Worm (Caenorhabditis elegans) whole organism, early embryonic: ENCODE results near the gene C56G2.22.

ENCODE experiments used
- ama-1 ChIP-seq: fragments of 150-350 bp; optimal IDR thresholded peaks from 2 replicates; lab custom pipeline; 2014
- ceh-13 ChIP-seq: fragments of 200-800 bp; sonication (Bioruptor generic); optimal IDR thresholded peaks from 2 replicates; lab custom pipeline; 2018; ENCODE audit warnings: mild to moderate bottlenecking, missing genetic modification characterization, missing compliant biosample characterization
- ceh-36 ChIP-seq: sonication (generic microtip); optimal IDR thresholded peaks from 2 replicates; lab custom pipeline; 2016; ENCODE audit warnings: missing genetic modification characterization, inconsistent platforms, missing compliant biosample characterization
- flt-1 ChIP-seq: fragments of 200-800 bp; sonication (Bioruptor generic); IDR thresholded peaks from 2 replicates; pipeline ENCODE4 v1.3.6; 2022; ENCODE audit warnings: missing genetic modification characterization, missing compliant biosample characterization
- hmbx-1 ChIP-seq: sonication (generic microtip); optimal IDR thresholded peaks from 2 replicates; lab custom pipeline; 2016; ENCODE audit warnings: mild to moderate bottlenecking, missing genetic modification characterization, missing compliant biosample characterization
- hnd-1 ChIP-seq: sonication (generic microtip); optimal IDR thresholded peaks from 2 replicates; lab custom pipeline; 2016; ENCODE audit warnings: missing genetic modification characterization, missing compliant biosample characterization
- pes-1 ChIP-seq: fragments of 200-800 bp; sonication (Bioruptor generic); IDR thresholded peaks from 2 replicates; pipeline ENCODE4 v1.3.6; 2022; ENCODE audit warnings: missing genetic modification reagents, missing genetic modification characterization, missing compliant biosample characterization
- tbx-37 ChIP-seq: fragments of 200-800 bp; sonication (Bioruptor generic); conservative IDR thresholded peaks from 2 replicates; pipeline ENCODE4 v1.3.6; 2022; ENCODE audit warnings: missing genetic modification reagents, missing genetic modification characterization, missing compliant biosample characterization
- tra-4 ChIP-seq: sonication (generic microtip); optimal IDR thresholded peaks from 2 replicates; lab custom pipeline; 2017; ENCODE audit warnings: missing genetic modification characterization, missing compliant biosample characterization

DNA sequence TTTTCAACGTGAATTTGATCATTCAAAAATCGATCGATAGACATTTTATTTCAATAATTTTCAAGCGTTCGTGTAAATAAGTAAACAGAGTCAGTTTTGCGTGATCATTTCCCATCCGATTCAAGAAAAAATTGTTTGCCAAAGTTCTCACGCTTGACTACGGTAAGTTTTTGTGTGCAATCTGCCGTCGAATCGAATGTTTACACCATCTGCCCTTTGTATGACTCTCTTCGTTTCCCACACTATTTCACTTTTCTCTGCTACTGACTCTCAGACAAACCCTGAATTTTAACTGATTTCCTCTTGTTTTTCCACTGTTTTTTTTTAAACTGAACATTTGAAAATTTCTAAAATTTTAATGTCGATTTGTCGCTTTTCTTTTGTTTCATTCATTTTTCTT, 1.5 kb upstream of the C56G2.22 start:
- TF ChIP-seq ama-1 (lab: Kevin White, UChicago) (no peak), tbx-37 (GFP tag; lab: Robert Waterston, UW) (no peak), ceh-13 (no peak), ceh-36 (no peak), hnd-1 (tag; lab: Kevin White, UChicago) (no peak), tra-4 (tag; lab: Kevin White, UChicago) (no peak), pes-1 (GFP tag; lab: Robert Waterston, UW) (no peak), flt-1 (GFP tag; lab: Robert Waterston, UW) (no peak), hmbx-1 (tag; lab: Kevin White, UChicago) (no peak)
